Worm (Caenorhabditis elegans) whole organism, L1 larva: ENCODE data around the gene M176.16.

Source experiments
- ama-1 ChIP-seq: fragments of 150-350 bp; optimal IDR thresholded peaks from 2 replicates; lab custom pipeline; 2014
- lir-3 ChIP-seq: sonication (generic microtip); optimal IDR thresholded peaks from 2 replicates; lab custom pipeline; 2016; ENCODE audit warnings: mild to moderate bottlenecking, missing genetic modification characterization, moderate library complexity, missing compliant biosample characterization; ENCODE audit not compliant: poor library complexity
- mdl-1 ChIP-seq, 2 experiments: fragments of 150-350 bp; optimal IDR thresholded peaks; 2 replicates each; lab custom pipeline; 2014 to 2017; ENCODE audit warnings: missing biosample characterization in 2 of 2, missing genetic modification characterization in 2 of 2, inconsistent platforms in 1 of 2
- nhr-237 ChIP-seq: fragments of 150-350 bp; optimal IDR thresholded peaks from 2 replicates; lab custom pipeline; 2014; ENCODE audit warnings: missing biosample characterization, missing genetic modification characterization
- nhr-77 ChIP-seq: fragments of 150-350 bp; optimal IDR thresholded peaks from 2 replicates; lab custom pipeline; 2014; ENCODE audit warnings: missing biosample characterization, missing genetic modification characterization
- pax-3 ChIP-seq: fragments of 200-800 bp; sonication (Bioruptor generic); optimal IDR thresholded peaks from 2 replicates; lab custom pipeline; 2018; ENCODE audit warnings: mild to moderate bottlenecking, missing genetic modification characterization, moderate library complexity, missing compliant biosample characterization

DNA sequence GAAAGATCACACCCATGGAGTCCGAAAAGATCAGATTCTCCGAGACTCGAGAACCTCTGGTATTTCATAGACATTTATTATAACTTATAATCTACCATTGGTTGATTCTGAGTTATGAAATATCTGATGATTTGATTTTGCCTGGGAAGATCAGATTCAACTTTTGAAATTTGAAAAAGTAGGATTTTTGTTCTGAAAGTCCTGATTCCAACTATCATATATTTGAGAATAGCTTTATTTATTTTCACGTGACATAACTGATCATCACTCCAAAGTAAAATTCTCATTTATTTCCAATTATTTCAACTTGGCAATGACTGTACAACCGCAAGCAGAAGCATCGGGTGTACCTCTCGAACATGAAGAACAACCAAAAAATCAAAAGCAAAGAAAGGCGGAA lies 18.6 kb upstream of the M176.16 start, which contains the start of gene Y51B9A.7:
- TF ChIP-seq nhr-237 (tag; lab: Kevin White, UChicago) (no peak), pax-3 (tag; lab: Kevin White, UChicago) (no peak), mdl-1 (tag; optimal IDR thresholded peaks at IDR 0.05; lab: Kevin White, UChicago) (no peak), ama-1 (lab: Kevin White, UChicago) (no peak), nhr-77 (tag; lab: Kevin White, UChicago) (no peak), lir-3 (tag; lab: Kevin White, UChicago) (no peak)
